Fruit fly (Drosophila melanogaster) whole organism, prepupa: ENCODE measurements around the gene mv.

Experiments used
- CG11294 ChIP-seq: fragments of 200-800 bp; sonication (Bioruptor generic); IDR thresholded peaks from 2 replicates; pipeline ENCODE4 v1.3.6; 2022; ENCODE audit warnings: missing biosample characterization, missing genetic modification characterization
- CG11902 ChIP-seq: fragments of 200-800 bp; sonication (Bioruptor generic); optimal IDR thresholded peaks from 3 replicates; lab custom pipeline; 2016; ENCODE audit warnings: missing biosample characterization, missing genetic modification characterization
- CG16779 ChIP-seq: fragments of 200-800 bp; sonication (Bioruptor generic); optimal IDR thresholded peaks from 3 replicates; lab custom pipeline; 2017; ENCODE audit warnings: missing biosample characterization, mild to moderate bottlenecking, missing genetic modification characterization
- CG6792 ChIP-seq: fragments of 200-800 bp; sonication (Bioruptor generic); optimal IDR thresholded peaks from 3 replicates; lab custom pipeline; 2016; ENCODE audit warnings: missing biosample characterization, missing genetic modification characterization
- CG8319 ChIP-seq: fragments of 200-800 bp; sonication (Bioruptor generic); optimal IDR thresholded peaks from 3 replicates; lab custom pipeline; 2016; ENCODE audit warnings: missing biosample characterization, missing genetic modification characterization
- CG9139 ChIP-seq: fragments of 200-800 bp; sonication (Bioruptor generic); optimal IDR thresholded peaks from 3 replicates; lab custom pipeline; 2017; ENCODE audit warnings: missing biosample characterization, mild to moderate bottlenecking, missing genetic modification characterization
- Eip93F ChIP-seq: fragments of 200-800 bp; sonication (Bioruptor generic); optimal IDR thresholded peaks from 2 replicates; lab custom pipeline; 2016; ENCODE audit warnings: missing biosample characterization, mild to moderate bottlenecking, missing genetic modification characterization
- Gug ChIP-seq: fragments of 200-800 bp; sonication (Bioruptor generic); IDR thresholded peaks from 2 replicates; pipeline ENCODE4 v1.3.6; 2022; ENCODE audit warnings: missing biosample characterization, missing genetic modification characterization
- Hr4 ChIP-seq: fragments of 200-800 bp; sonication (Bioruptor generic); optimal IDR thresholded peaks from 3 replicates; lab custom pipeline; 2016; ENCODE audit warnings: missing biosample characterization, missing genetic modification characterization
- Met ChIP-seq: fragments of 200-800 bp; sonication (Bioruptor generic); optimal IDR thresholded peaks from 3 replicates; lab custom pipeline; 2016; ENCODE audit warnings: missing biosample characterization, missing genetic modification characterization
- OdsH ChIP-seq: fragments of 200-800 bp; sonication (Bioruptor generic); optimal IDR thresholded peaks from 3 replicates; lab custom pipeline; 2016; ENCODE audit warnings: missing biosample characterization, missing genetic modification characterization
- Sox102F ChIP-seq: fragments of 200-800 bp; sonication (Bioruptor generic); optimal IDR thresholded peaks from 2 replicates; lab custom pipeline; 2016; ENCODE audit warnings: missing biosample characterization, mild to moderate bottlenecking, missing genetic modification characterization
- dsx ChIP-seq: fragments of 200-800 bp; optimal IDR thresholded peaks from 3 replicates; lab custom pipeline; 2019; ENCODE audit warnings: missing biosample characterization, mild to moderate bottlenecking, missing genetic modification characterization, moderate library complexity; ENCODE audit not compliant: poor library complexity, severe bottlenecking

DNA sequence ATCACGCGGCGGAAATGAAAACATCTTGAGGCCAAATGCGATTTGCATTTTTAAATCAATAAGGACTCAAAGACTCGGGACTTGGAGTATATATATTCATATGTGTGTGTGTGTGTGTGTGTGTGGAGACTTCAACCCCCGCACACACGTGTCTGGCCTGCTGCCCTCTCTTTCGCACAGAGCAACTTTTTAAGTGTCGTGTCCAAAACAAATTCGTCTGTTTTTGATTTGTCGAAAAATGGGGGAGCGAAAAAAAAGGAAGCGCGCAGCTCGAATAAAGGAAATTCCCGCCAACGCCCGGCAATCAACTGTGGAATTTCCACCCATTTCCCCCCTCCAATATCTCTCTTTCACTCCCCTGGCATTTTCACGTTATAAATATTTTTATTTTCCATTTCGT is 35.0 kb downstream of the mv start:
- TF ChIP-seq Eip93F (GFP tag; lab: Kevin White, UChicago) (no peak), CG11902 (GFP tag; lab: Kevin White, UChicago) (no peak), OdsH (GFP tag; lab: Kevin White, UChicago) (no peak), Sox102F (GFP tag; lab: Kevin White, UChicago) (no peak), CG6792 (GFP tag; lab: Kevin White, UChicago) (no peak), Met (GFP tag; lab: Kevin White, UChicago) (no peak), dsx (no peak), CG11294 (no peak), CG8319 (no peak), CG16779 (tag; lab: Kevin White, UChicago) (no peak), Hr4 (GFP tag; lab: Kevin White, UChicago) (no peak), Gug (no peak), CG9139 (no peak)
